Fruit fly (Drosophila melanogaster) whole organism, pupa: ENCODE measurements around the gene Plap.

ENCODE experiments used
- CG10348 ChIP-seq: fragments of 200-800 bp; sonication (Bioruptor generic); IDR thresholded peaks from 2 replicates; pipeline ENCODE4 v1.3.6; 2022; ENCODE audit warnings: missing biosample characterization, missing genetic modification characterization
- CG12605 ChIP-seq: fragments of 200-800 bp; sonication (Bioruptor generic); IDR thresholded peaks from 2 replicates; pipeline ENCODE4 v1.3.6; 2022; ENCODE audit warnings: missing biosample characterization, missing genetic modification characterization
- CG13204 ChIP-seq: fragments of 200-800 bp; sonication (Bioruptor generic); optimal IDR thresholded peaks from 2 replicates; lab custom pipeline; 2018; ENCODE audit warnings: missing biosample characterization, mild to moderate bottlenecking, missing genetic modification characterization, moderate library complexity
- CG17806 ChIP-seq: fragments of 200-800 bp; sonication (Bioruptor generic); optimal IDR thresholded peaks from 2 replicates; lab custom pipeline; 2018; ENCODE audit warnings: missing biosample characterization, mild to moderate bottlenecking, missing genetic modification characterization, moderate library complexity
- CG34367 ChIP-seq: fragments of 200-800 bp; sonication (Bioruptor generic); optimal IDR thresholded peaks from 2 replicates; lab custom pipeline; 2018; ENCODE audit warnings: missing biosample characterization, mild to moderate bottlenecking, missing genetic modification characterization
- CG4496 ChIP-seq: fragments of 200-800 bp; sonication (Bioruptor generic); IDR thresholded peaks from 3 replicates; pipeline ENCODE4 v1.3.6; 2022; ENCODE audit warnings: missing biosample characterization, missing genetic modification characterization
- CG8301 ChIP-seq: fragments of 200-800 bp; sonication (Bioruptor generic); optimal IDR thresholded peaks from 2 replicates; lab custom pipeline; 2018; ENCODE audit warnings: missing biosample characterization, mild to moderate bottlenecking, missing genetic modification characterization
- CG9948 ChIP-seq: fragments of 200-800 bp; sonication (Bioruptor generic); optimal IDR thresholded peaks from 2 replicates; lab custom pipeline; 2018; ENCODE audit warnings: missing biosample characterization, mild to moderate bottlenecking, missing genetic modification characterization, moderate library complexity
- EcR ChIP-seq: fragments of 200-800 bp; sonication (Bioruptor generic); optimal IDR thresholded peaks from 3 replicates; lab custom pipeline; 2019; ENCODE audit warnings: missing biosample characterization, missing genetic modification characterization, mild to moderate bottlenecking, moderate library complexity, missing genetic modification reagents
- Pif1B ChIP-seq: fragments of 200-800 bp; sonication (Bioruptor generic); optimal IDR thresholded peaks from 3 replicates; lab custom pipeline; 2016; ENCODE audit warnings: missing biosample characterization, missing genetic modification characterization
- fd96Ca ChIP-seq: fragments of 200-800 bp; sonication (Bioruptor generic); IDR thresholded peaks from 3 replicates; pipeline ENCODE4 v1.3.6; 2022; ENCODE audit warnings: missing biosample characterization, missing genetic modification characterization
- gl ChIP-seq: fragments of 200-800 bp; sonication (Bioruptor generic); optimal IDR thresholded peaks from 2 replicates; lab custom pipeline; 2018; ENCODE audit warnings: missing biosample characterization, mild to moderate bottlenecking, missing genetic modification characterization

dm6 chr2L:1183799-1184198 is 13.6 kb upstream of the Plap start, which contains the start of the genes CG5126 and Tgt:
- TF ChIP-seq CG34367 (tag; lab: Kevin White, UChicago) = no peak
- TF ChIP-seq EcR (GFP tag; lab: Kevin White, UChicago) = peak; percentile 37
- no peak for TF ChIP-seq CG17806 (tag; lab: Kevin White, UChicago)
- TF ChIP-seq gl (tag; lab: Kevin White, UChicago) = no peak
- no peak for TF ChIP-seq CG4496 (GFP tag; lab: Robert Waterston, UW)
- TF ChIP-seq CG8301 (tag; lab: Kevin White, UChicago) = no peak
- TF ChIP-seq CG12605 (GFP tag; lab: Robert Waterston, UW) = no peak
- no peak for TF ChIP-seq CG13204 (GFP tag; lab: Kevin White, UChicago)
- no peak for TF ChIP-seq CG9948 (tag; lab: Kevin White, UChicago)
- no peak for TF ChIP-seq Pif1B (GFP tag; lab: Kevin White, UChicago)
- TF ChIP-seq fd96Ca (GFP tag; lab: Robert Waterston, UW) = no peak
- TF ChIP-seq CG10348 (GFP tag; lab: Robert Waterston, UW) = no peak
